Worm (Caenorhabditis elegans) whole organism, young adult: Measurements from ENCODE around the gene lin-3.

Experiments used
- B0035.1 ChIP-seq: sonication (generic microtip); optimal IDR thresholded peaks from 2 replicates; lab custom pipeline; 2016; ENCODE audit warnings: missing genetic modification characterization, mild to moderate bottlenecking, missing compliant biosample characterization, missing genotype, missing genetic modification reagents
- D2030.7 ChIP-seq: fragments of 200-800 bp; sonication (Bioruptor generic); IDR thresholded peaks from 2 replicates; pipeline ENCODE4 v1.3.6; 2022; ENCODE audit warnings: missing genetic modification reagents, missing genetic modification characterization, missing compliant biosample characterization
- F23B12.7 ChIP-seq: sonication (generic microtip); optimal IDR thresholded peaks from 2 replicates; lab custom pipeline; 2017; ENCODE audit warnings: missing genetic modification characterization, mild to moderate bottlenecking, missing compliant biosample characterization, antibody characterized with exemption, moderate library complexity; ENCODE audit not compliant: insufficient read depth
- F49E8.2 ChIP-seq: sonication (generic microtip); optimal IDR thresholded peaks from 3 replicates; lab custom pipeline; 2017; ENCODE audit warnings: missing genetic modification characterization, mild to moderate bottlenecking, missing compliant biosample characterization, antibody characterized with exemption, moderate library complexity; ENCODE audit not compliant: insufficient read depth
- F55B11.4 ChIP-seq: sonication (generic microtip); optimal IDR thresholded peaks from 2 replicates; lab custom pipeline; 2016; ENCODE audit warnings: missing compliant biosample characterization, missing genetic modification characterization, borderline replicate concordance; ENCODE audit not compliant: insufficient read depth
- Y53F4B.3 ChIP-seq: fragments of 200-800 bp; sonication (Bioruptor generic); IDR thresholded peaks from 2 replicates; pipeline ENCODE4 v1.3.6; 2022; ENCODE audit warnings: missing genetic modification reagents, missing genetic modification characterization, missing compliant biosample characterization
- Y79H2A.3 ChIP-seq: fragments of 200-800 bp; sonication (Bioruptor generic); conservative IDR thresholded peaks from 2 replicates; pipeline ENCODE4 v1.3.6; 2022; ENCODE audit warnings: missing genetic modification reagents, missing genetic modification characterization, missing compliant biosample characterization
- ZK185.1 ChIP-seq: sonication (generic microtip); optimal IDR thresholded peaks from 2 replicates; lab custom pipeline; 2016; ENCODE audit warnings: mild to moderate bottlenecking, missing genetic modification characterization, missing compliant biosample characterization; ENCODE audit not compliant: poor library complexity, severe bottlenecking
- athp-1 ChIP-seq: sonication (generic microtip); optimal IDR thresholded peaks from 2 replicates; lab custom pipeline; 2017; ENCODE audit warnings: mild to moderate bottlenecking, missing genetic modification characterization, missing compliant biosample characterization
- attf-5 ChIP-seq: fragments of 200-800 bp; sonication (Bioruptor generic); optimal IDR thresholded peaks from 2 replicates; lab custom pipeline; 2018; ENCODE audit warnings: mild to moderate bottlenecking, missing genetic modification characterization, missing compliant biosample characterization
- ccch-3 ChIP-seq: fragments of 200-800 bp; sonication (Bioruptor generic); optimal IDR thresholded peaks from 2 replicates; lab custom pipeline; 2018; ENCODE audit warnings: mild to moderate bottlenecking, missing genetic modification characterization, missing compliant biosample characterization
- cebp-1 ChIP-seq, 2 experiments: fragments of 200-800 bp in 1 of 2; sonication (Bioruptor generic) in 1 of 2; sonication (generic microtip) in 1 of 2; IDR thresholded peaks in 1 of 2; optimal IDR thresholded peaks in 1 of 2; 2 replicates each; pipeline versions ENCODE4 v1.3.6 to Lab custom; 2017 to 2022; ENCODE audit warnings: missing compliant biosample characterization in 2 of 2, missing genetic modification characterization in 2 of 2, mild to moderate bottlenecking in 1 of 2, missing genetic modification reagents in 1 of 2, moderate library complexity in 1 of 2
- cebp-2 ChIP-seq: fragments of 200-800 bp; sonication (Bioruptor generic); IDR thresholded peaks from 2 replicates; pipeline ENCODE4 v1.3.6; 2022; ENCODE audit warnings: missing genetic modification characterization, missing compliant biosample characterization
- ceh-40 ChIP-seq: fragments of 200-800 bp; sonication (Bioruptor generic); IDR thresholded peaks from 2 replicates; pipeline ENCODE4 v1.3.6; 2022; ENCODE audit warnings: missing genetic modification characterization, missing compliant biosample characterization
- ceh-58 ChIP-seq: fragments of 200-800 bp; sonication (Bioruptor generic); IDR thresholded peaks from 2 replicates; pipeline ENCODE4 v1.3.6; 2022; ENCODE audit warnings: missing genetic modification characterization, missing compliant biosample characterization
- ceh-91 ChIP-seq: fragments of 200-800 bp; sonication (Bioruptor generic); IDR thresholded peaks from 2 replicates; pipeline ENCODE4 v1.3.6; 2022; ENCODE audit warnings: missing genetic modification reagents, missing genetic modification characterization, missing compliant biosample characterization
- die-1 ChIP-seq: sonication (generic microtip); optimal IDR thresholded peaks from 2 replicates; lab custom pipeline; 2016; ENCODE audit warnings: missing genotype, mild to moderate bottlenecking, missing genetic modification characterization, missing compliant biosample characterization
- dpl-1 ChIP-seq: fragments of 150-350 bp; optimal IDR thresholded peaks from 2 replicates; lab custom pipeline; 2014; ENCODE audit warnings: missing biosample characterization, missing genetic modification reagents, missing genetic modification characterization
- egl-18 ChIP-seq: fragments of 200-800 bp; sonication (Bioruptor generic); IDR thresholded peaks from 2 replicates; pipeline ENCODE4 v1.3.6; 2022; ENCODE audit warnings: missing genetic modification reagents, missing genetic modification characterization, missing compliant biosample characterization
- egl-44 ChIP-seq: fragments of 200-800 bp; sonication (Bioruptor generic); IDR thresholded peaks from 2 replicates; pipeline ENCODE4 v1.3.6; 2022; ENCODE audit warnings: missing genetic modification reagents, missing genetic modification characterization, missing compliant biosample characterization
- ekl-4 ChIP-seq: fragments of 200-800 bp; sonication (Bioruptor generic); IDR thresholded peaks from 2 replicates; pipeline ENCODE4 v1.3.6; 2022; ENCODE audit warnings: missing genetic modification reagents, missing genetic modification characterization, missing compliant biosample characterization
- fkh-3 ChIP-seq: sonication (generic microtip); optimal IDR thresholded peaks from 2 replicates; lab custom pipeline; 2016; ENCODE audit warnings: mild to moderate bottlenecking, missing genetic modification characterization, missing compliant biosample characterization
- hlh-26 ChIP-seq: fragments of 200-800 bp; sonication (Bioruptor generic); conservative IDR thresholded peaks from 2 replicates; pipeline ENCODE4 v1.3.6; 2022; ENCODE audit warnings: missing genetic modification reagents, missing genetic modification characterization, missing compliant biosample characterization
- hmg-20 ChIP-seq: fragments of 200-800 bp; sonication (Bioruptor generic); IDR thresholded peaks from 2 replicates; pipeline ENCODE4 v1.3.6; 2022; ENCODE audit warnings: missing genetic modification reagents, missing genetic modification characterization, missing compliant biosample characterization
- hrde-1 ChIP-seq: sonication (generic microtip); optimal IDR thresholded peaks from 2 replicates; lab custom pipeline; 2016; ENCODE audit warnings: missing genetic modification characterization, mild to moderate bottlenecking, missing compliant biosample characterization, moderate library complexity, missing genotype, missing genetic modification reagents, borderline replicate concordance
- lag-1 ChIP-seq: fragments of 200-800 bp; sonication (Bioruptor generic); IDR thresholded peaks from 2 replicates; pipeline ENCODE4 v1.3.6; 2022; ENCODE audit warnings: missing genetic modification reagents, missing genetic modification characterization, missing compliant biosample characterization
- lin-26 ChIP-seq: fragments of 200-800 bp; sonication (Bioruptor generic); IDR thresholded peaks from 2 replicates; pipeline ENCODE4 v1.3.6; 2022; ENCODE audit warnings: missing genetic modification reagents, missing genetic modification characterization, missing compliant biosample characterization
- lin-40 ChIP-seq: sonication (generic microtip); optimal IDR thresholded peaks from 2 replicates; lab custom pipeline; 2016; ENCODE audit warnings: missing genetic modification characterization, mild to moderate bottlenecking, missing compliant biosample characterization, missing genotype, missing genetic modification reagents
- lin-54 ChIP-seq: fragments of 200-800 bp; sonication (Bioruptor generic); optimal IDR thresholded peaks from 2 replicates; lab custom pipeline; 2018; ENCODE audit warnings: mild to moderate bottlenecking, missing genetic modification characterization, missing compliant biosample characterization
- lsy-27 ChIP-seq: sonication (generic microtip); optimal IDR thresholded peaks from 2 replicates; lab custom pipeline; 2017; ENCODE audit warnings: missing genetic modification characterization, mild to moderate bottlenecking, missing compliant biosample characterization, antibody characterized with exemption, missing genotype, borderline replicate concordance; ENCODE audit not compliant: insufficient read depth
- madf-10 ChIP-seq: sonication (generic microtip); optimal IDR thresholded peaks from 2 replicates; lab custom pipeline; 2016; ENCODE audit warnings: mild to moderate bottlenecking, missing genetic modification characterization, missing compliant biosample characterization
- mxl-1 ChIP-seq: sonication (generic microtip); optimal IDR thresholded peaks from 2 replicates; lab custom pipeline; 2016; ENCODE audit warnings: missing genetic modification characterization, missing compliant biosample characterization
- nfya-2 ChIP-seq: fragments of 200-800 bp; sonication (Bioruptor generic); IDR thresholded peaks from 2 replicates; pipeline ENCODE4 v1.3.6; 2022; ENCODE audit warnings: missing genetic modification reagents, missing genetic modification characterization, missing compliant biosample characterization
- nhr-120 ChIP-seq: fragments of 200-800 bp; sonication (Bioruptor generic); IDR thresholded peaks from 2 replicates; pipeline ENCODE4 v1.3.6; 2022; ENCODE audit warnings: missing genetic modification characterization, missing compliant biosample characterization
- nhr-179 ChIP-seq: sonication (generic microtip); optimal IDR thresholded peaks from 2 replicates; lab custom pipeline; 2016; ENCODE audit warnings: mild to moderate bottlenecking, missing genetic modification characterization, missing compliant biosample characterization
- nhr-80 ChIP-seq: sonication (generic microtip); optimal IDR thresholded peaks from 2 replicates; lab custom pipeline; 2016; ENCODE audit warnings: missing genetic modification characterization, missing compliant biosample characterization
- pha-4 ChIP-seq: fragments of 150-350 bp; sonication (generic microtip); optimal IDR thresholded peaks from 2 replicates; lab custom pipeline; 2014; ENCODE audit warnings: missing biosample characterization, missing genetic modification reagents, missing genetic modification characterization
- rcor-1 ChIP-seq: fragments of 200-800 bp; sonication (Bioruptor generic); IDR thresholded peaks from 2 replicates; pipeline ENCODE4 v1.3.6; 2022; ENCODE audit warnings: missing genetic modification reagents, missing genetic modification characterization, missing compliant biosample characterization
- rpc-1 ChIP-seq, 2 experiments: fragments of 150-350 bp in 1 of 2; sonication (generic microtip) in 1 of 2; optimal IDR thresholded peaks; 2 replicates each; lab custom pipeline; 2014 to 2018; ENCODE audit warnings: missing biosample characterization in 1 of 2, missing genetic modification characterization in 1 of 2, missing genetic modification reagents in 1 of 2, missing genotype in 1 of 2
- sdz-38 ChIP-seq: sonication (generic microtip); optimal IDR thresholded peaks from 2 replicates; lab custom pipeline; 2016; ENCODE audit warnings: missing genotype, missing genetic modification characterization, missing compliant biosample characterization
- snpc-1.3 ChIP-seq: sonication (generic microtip); optimal IDR thresholded peaks from 2 replicates; lab custom pipeline; 2017; ENCODE audit warnings: missing genetic modification characterization, mild to moderate bottlenecking, missing compliant biosample characterization, antibody characterized with exemption, moderate library complexity, missing genotype, missing genetic modification reagents; ENCODE audit not compliant: insufficient read depth
- snpc-4 ChIP-seq, 5 experiments: fragments of 150-350 bp in 1 of 5; sonication (generic microtip) in 4 of 5; optimal IDR thresholded peaks; 2 replicates each; lab custom pipeline; 2014 to 2018; ENCODE audit warnings: missing genetic modification characterization in 5 of 5, missing biosample characterization in 3 of 5, antibody characterized with exemption in 2 of 5, mild to moderate bottlenecking in 2 of 5, missing compliant biosample characterization in 2 of 5, missing genotype in 2 of 5, moderate library complexity in 2 of 5, missing genetic modification reagents in 1 of 5
- tbp1 ChIP-seq: fragments of 200-800 bp; sonication (Bioruptor generic); optimal IDR thresholded peaks from 2 replicates; lab custom pipeline; 2018; ENCODE audit warnings: mild to moderate bottlenecking, missing genetic modification characterization, missing compliant biosample characterization
- ztf-18 ChIP-seq: sonication (generic microtip); optimal IDR thresholded peaks from 2 replicates; lab custom pipeline; 2016; ENCODE audit warnings: missing genotype, mild to moderate bottlenecking, missing genetic modification characterization, missing compliant biosample characterization
- ztf-22 ChIP-seq: fragments of 200-800 bp; sonication (Bioruptor generic); optimal IDR thresholded peaks from 2 replicates; lab custom pipeline; 2018; ENCODE audit warnings: mild to moderate bottlenecking, missing genetic modification characterization, moderate library complexity, missing compliant biosample characterization
- ztf-28 ChIP-seq: fragments of 200-800 bp; sonication (Bioruptor generic); IDR thresholded peaks from 2 replicates; pipeline ENCODE4 v1.3.6; 2022; ENCODE audit warnings: missing genetic modification reagents, missing genetic modification characterization, missing compliant biosample characterization

lin-3 gene

ce11 chrIV:11082789-11083235 is 28.7 kb downstream of the lin-3 start (continued):
- TF ChIP-seq nhr-120 (GFP tag; lab: Robert Waterston, UW) = no peak
- TF ChIP-seq mxl-1 (tag; lab: Kevin White, UChicago) = no peak
- peak; percentile 78; the same call in 1 of the 2 replicates for TF ChIP-seq egl-18
- TF ChIP-seq ceh-91 (GFP tag; lab: Robert Waterston, UW) = no peak
- TF ChIP-seq Y79H2A.3 (GFP tag; lab: Robert Waterston, UW) = no peak; the same call in 1 of the 2 replicates
- no peak for TF ChIP-seq fkh-3
- peak; percentile 63 for TF ChIP-seq rcor-1 (GFP tag; lab: Robert Waterston, UW)
- TF ChIP-seq F23B12.7 (tag; lab: Kevin White, UChicago) = peak; percentile 27
- TF ChIP-seq hmg-20 (GFP tag; lab: Robert Waterston, UW) = 0 out of 2 replicates have a peak, but pooled peaks have one; percentile 16
- TF ChIP-seq nhr-179 (tag; lab: Kevin White, UChicago) = no peak
- peak; percentile 69 for TF ChIP-seq ztf-18
- no peak for TF ChIP-seq hlh-26 (GFP tag; lab: Robert Waterston, UW)
- TF ChIP-seq cebp-1 (GFP tag; IDR thresholded peaks at IDR 0.05; lab: Robert Waterston, UW) = 0 out of 2 replicates have a peak, but pooled peaks have one; percentile 56
- TF ChIP-seq cebp-1 (tag; optimal IDR thresholded peaks at IDR 0.05; lab: Kevin White, UChicago) = peak; percentile 92
- TF ChIP-seq lsy-27 (tag; lab: Kevin White, UChicago) = no peak
- TF ChIP-seq lin-26 (GFP tag; lab: Robert Waterston, UW) = peak; percentile 69; the same call in 1 of the 2 replicates
- TF ChIP-seq F49E8.2 (tag; lab: Kevin White, UChicago) = no peak
- peak; percentile 81 for TF ChIP-seq ztf-22 (GFP tag; lab: Kevin White, UChicago)
- TF ChIP-seq lin-54 (GFP tag; lab: Kevin White, UChicago) = peak; percentile 57
- TF ChIP-seq snpc-4 (GFP tag; optimal IDR thresholded peaks at IDR 0.05; lab: Kevin White, UChicago) = no peak
- peak; percentile 47 to 73 (median 58) for TF ChIP-seq snpc-4 (tag; optimal IDR thresholded peaks at IDR 0.05; lab: Kevin White, UChicago)
- no peak for TF ChIP-seq F55B11.4 (tag; lab: Kevin White, UChicago)
- TF ChIP-seq sdz-38 = no peak
- peak; percentile 70 for TF ChIP-seq die-1 (tag; lab: Kevin White, UChicago)
- peak; percentile 85 for TF ChIP-seq athp-1 (tag; lab: Kevin White, UChicago)
- TF ChIP-seq rpc-1 (optimal IDR thresholded peaks at IDR 0.05; lab: Kevin White, UChicago) = no peak
- no peak for TF ChIP-seq rpc-1 (tag; optimal IDR thresholded peaks at IDR 0.05; lab: Kevin White, UChicago)
- no peak for TF ChIP-seq ztf-28
- TF ChIP-seq hrde-1 (tag; lab: Kevin White, UChicago) = no peak
- peak; percentile 93 for TF ChIP-seq lin-40
- no peak for TF ChIP-seq snpc-1.3 (tag; lab: Kevin White, UChicago)
- no peak for TF ChIP-seq Y53F4B.3
- no peak for TF ChIP-seq D2030.7 (GFP tag; lab: Robert Waterston, UW)
- TF ChIP-seq lag-1 (GFP tag; lab: Robert Waterston, UW) = no peak
- no peak for TF ChIP-seq cebp-2
- peak; percentile 65 for TF ChIP-seq tbp1 (GFP tag; lab: Kevin White, UChicago)
- peak; percentile 91 for TF ChIP-seq ZK185.1 (tag; lab: Kevin White, UChicago)
- peak; percentile 75 for TF ChIP-seq nhr-80
- TF ChIP-seq ceh-58 = no peak
- no peak for TF ChIP-seq dpl-1 (GFP tag; lab: Kevin White, UChicago)
- TF ChIP-seq ceh-40 (GFP tag; lab: Robert Waterston, UW) = no peak
- TF ChIP-seq ekl-4 = peak; percentile 74
- TF ChIP-seq madf-10 (tag; lab: Kevin White, UChicago) = peak; percentile 84
- TF ChIP-seq egl-44 (GFP tag; lab: Robert Waterston, UW) = peak; percentile 54; the same call in 1 of the 2 replicates
- TF ChIP-seq pha-4 (tag; lab: Kevin White, UChicago) = no peak
- no peak for TF ChIP-seq ccch-3
- peak; percentile 46 for TF ChIP-seq B0035.1 (tag; lab: Kevin White, UChicago)
- no peak for TF ChIP-seq nfya-2 (GFP tag; lab: Robert Waterston, UW)
- peak; percentile 89 for TF ChIP-seq attf-5 (GFP tag; lab: Kevin White, UChicago)
